Fruit fly (Drosophila melanogaster) whole organism, embryonic: Measurements from ENCODE around the gene Dpm3.

Source experiments
- CG10565 ChIP-seq: fragments of 200-800 bp; sonication (Bioruptor generic); optimal IDR thresholded peaks from 3 replicates; lab custom pipeline; 2016; ENCODE audit warnings: missing biosample characterization, mild to moderate bottlenecking, missing genetic modification characterization
- CG17568 ChIP-seq: fragments of 200-800 bp; sonication (Bioruptor generic); optimal IDR thresholded peaks from 2 replicates; lab custom pipeline; 2018; ENCODE audit warnings: missing biosample characterization, mild to moderate bottlenecking, missing genetic modification characterization, moderate library complexity
- CG33557 ChIP-seq: fragments of 200-800 bp; sonication (Bioruptor generic); optimal IDR thresholded peaks from 2 replicates; lab custom pipeline; 2019; ENCODE audit warnings: missing biosample characterization, mild to moderate bottlenecking, missing genetic modification characterization, moderate library complexity
- cg ChIP-seq: fragments of 200-800 bp; sonication (Bioruptor generic); optimal IDR thresholded peaks from 3 replicates; lab custom pipeline; 2019; ENCODE audit warnings: missing biosample characterization, mild to moderate bottlenecking, missing genetic modification characterization, moderate library complexity

DNA sequence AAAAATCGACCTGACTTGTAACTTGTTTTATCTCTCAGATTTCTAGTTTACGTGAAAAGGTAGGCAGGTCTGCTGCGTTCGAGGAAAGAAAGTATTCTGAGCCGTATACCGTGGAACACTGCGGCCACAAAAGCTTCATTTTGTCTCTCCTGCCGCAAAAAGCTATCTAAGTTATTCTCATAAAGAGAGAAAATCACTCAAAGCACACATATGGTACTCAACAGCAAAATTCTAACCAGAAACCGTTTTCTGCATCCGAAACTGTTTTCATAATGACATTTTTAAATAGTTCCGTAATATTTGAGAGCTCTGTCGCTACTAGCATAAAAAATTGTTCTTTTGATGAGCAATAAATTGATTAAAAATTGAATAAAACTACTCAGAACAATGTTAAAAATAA, 23.2 kb downstream of the Dpm3 start, which contains the start of the genes CG9813 and CG8870:
- no peak for TF ChIP-seq cg
- TF ChIP-seq CG10565 (GFP tag; lab: Kevin White, UChicago) = no peak
- TF ChIP-seq CG33557 = no peak
- no peak for TF ChIP-seq CG17568 (GFP tag; lab: Kevin White, UChicago)
